Worm (Caenorhabditis elegans) whole organism, young adult: ENCODE measurements around the gene lipl-7.

ENCODE experiments used
- B0019.2 ChIP-seq: fragments of 200-800 bp; sonication (Bioruptor generic); conservative IDR thresholded peaks from 2 replicates; pipeline ENCODE4 v1.3.6; 2022; ENCODE audit warnings: missing genetic modification reagents, missing genetic modification characterization, missing compliant biosample characterization
- B0336.3 ChIP-seq: fragments of 200-800 bp; sonication (Bioruptor generic); IDR thresholded peaks from 2 replicates; pipeline ENCODE4 v1.3.6; 2022; ENCODE audit warnings: missing genetic modification characterization, missing compliant biosample characterization
- F22D6.2 ChIP-seq: sonication (generic microtip); optimal IDR thresholded peaks from 2 replicates; lab custom pipeline; 2016; ENCODE audit warnings: mild to moderate bottlenecking, missing genetic modification characterization, missing compliant biosample characterization
- F37B4.10 ChIP-seq: fragments of 200-800 bp; sonication (Bioruptor generic); IDR thresholded peaks from 2 replicates; pipeline ENCODE4 v1.3.6; 2022; ENCODE audit warnings: missing genetic modification characterization, missing compliant biosample characterization
- F55B11.4 ChIP-seq: sonication (generic microtip); optimal IDR thresholded peaks from 2 replicates; lab custom pipeline; 2016; ENCODE audit warnings: missing compliant biosample characterization, missing genetic modification characterization, borderline replicate concordance; ENCODE audit not compliant: insufficient read depth
- F57C9.4 ChIP-seq: sonication (generic microtip); optimal IDR thresholded peaks from 2 replicates; lab custom pipeline; 2017; ENCODE audit warnings: mild to moderate bottlenecking, missing genetic modification characterization, missing compliant biosample characterization
- K12H6.12 ChIP-seq: fragments of 200-800 bp; sonication (Bioruptor generic); optimal IDR thresholded peaks from 2 replicates; lab custom pipeline; 2018; ENCODE audit warnings: mild to moderate bottlenecking, missing genetic modification characterization, missing compliant biosample characterization
- ZK185.1 ChIP-seq: sonication (generic microtip); optimal IDR thresholded peaks from 2 replicates; lab custom pipeline; 2016; ENCODE audit warnings: mild to moderate bottlenecking, missing genetic modification characterization, missing compliant biosample characterization; ENCODE audit not compliant: poor library complexity, severe bottlenecking
- aptf-2 ChIP-seq: fragments of 200-800 bp; sonication (Bioruptor generic); conservative IDR thresholded peaks from 2 replicates; pipeline ENCODE4 v1.3.6; 2022; ENCODE audit warnings: missing genetic modification reagents, missing genetic modification characterization, missing compliant biosample characterization
- attf-3 ChIP-seq: fragments of 200-800 bp; sonication (Bioruptor generic); conservative IDR thresholded peaks from 2 replicates; pipeline ENCODE4 v1.3.6; 2022; ENCODE audit warnings: missing genetic modification reagents, missing genetic modification characterization, missing compliant biosample characterization
- attf-5 ChIP-seq: fragments of 200-800 bp; sonication (Bioruptor generic); optimal IDR thresholded peaks from 2 replicates; lab custom pipeline; 2018; ENCODE audit warnings: mild to moderate bottlenecking, missing genetic modification characterization, missing compliant biosample characterization
- cebp-1 ChIP-seq, 2 experiments: fragments of 200-800 bp in 1 of 2; sonication (Bioruptor generic) in 1 of 2; sonication (generic microtip) in 1 of 2; IDR thresholded peaks in 1 of 2; optimal IDR thresholded peaks in 1 of 2; 2 replicates each; pipeline versions ENCODE4 v1.3.6 to Lab custom; 2017 to 2022; ENCODE audit warnings: missing compliant biosample characterization in 2 of 2, missing genetic modification characterization in 2 of 2, mild to moderate bottlenecking in 1 of 2, missing genetic modification reagents in 1 of 2, moderate library complexity in 1 of 2
- cebp-2 ChIP-seq: fragments of 200-800 bp; sonication (Bioruptor generic); IDR thresholded peaks from 2 replicates; pipeline ENCODE4 v1.3.6; 2022; ENCODE audit warnings: missing genetic modification characterization, missing compliant biosample characterization
- ceh-100 ChIP-seq: fragments of 200-800 bp; sonication (Bioruptor generic); IDR thresholded peaks from 2 replicates; pipeline ENCODE4 v1.3.6; 2022; ENCODE audit warnings: missing genetic modification reagents, missing genetic modification characterization, missing compliant biosample characterization
- ceh-27 ChIP-seq: fragments of 200-800 bp; sonication (Bioruptor generic); optimal IDR thresholded peaks from 2 replicates; lab custom pipeline; 2018; ENCODE audit warnings: mild to moderate bottlenecking, missing genetic modification characterization, moderate library complexity, missing compliant biosample characterization
- ceh-91 ChIP-seq: fragments of 200-800 bp; sonication (Bioruptor generic); IDR thresholded peaks from 2 replicates; pipeline ENCODE4 v1.3.6; 2022; ENCODE audit warnings: missing genetic modification reagents, missing genetic modification characterization, missing compliant biosample characterization
- ekl-4 ChIP-seq: fragments of 200-800 bp; sonication (Bioruptor generic); IDR thresholded peaks from 2 replicates; pipeline ENCODE4 v1.3.6; 2022; ENCODE audit warnings: missing genetic modification reagents, missing genetic modification characterization, missing compliant biosample characterization
- ets-4 ChIP-seq: fragments of 200-800 bp; sonication (Bioruptor generic); optimal IDR thresholded peaks from 2 replicates; lab custom pipeline; 2018; ENCODE audit warnings: mild to moderate bottlenecking, missing genetic modification characterization, missing compliant biosample characterization
- hmg-1.2 ChIP-seq: fragments of 200-800 bp; sonication (Bioruptor generic); IDR thresholded peaks from 2 replicates; pipeline ENCODE4 v1.3.6; 2022; ENCODE audit warnings: missing genetic modification reagents, missing genetic modification characterization, missing compliant biosample characterization
- hmg-20 ChIP-seq: fragments of 200-800 bp; sonication (Bioruptor generic); IDR thresholded peaks from 2 replicates; pipeline ENCODE4 v1.3.6; 2022; ENCODE audit warnings: missing genetic modification reagents, missing genetic modification characterization, missing compliant biosample characterization
- hrde-1 ChIP-seq: sonication (generic microtip); optimal IDR thresholded peaks from 2 replicates; lab custom pipeline; 2016; ENCODE audit warnings: missing genetic modification characterization, mild to moderate bottlenecking, missing compliant biosample characterization, moderate library complexity, missing genotype, missing genetic modification reagents, borderline replicate concordance
- hsf-1 ChIP-seq: fragments of 200-800 bp; sonication (Bioruptor generic); IDR thresholded peaks from 2 replicates; pipeline ENCODE4 v1.3.6; 2022; ENCODE audit warnings: missing genetic modification reagents, missing genetic modification characterization, missing compliant biosample characterization
- lag-1 ChIP-seq: fragments of 200-800 bp; sonication (Bioruptor generic); IDR thresholded peaks from 2 replicates; pipeline ENCODE4 v1.3.6; 2022; ENCODE audit warnings: missing genetic modification reagents, missing genetic modification characterization, missing compliant biosample characterization
- let-526 ChIP-seq: fragments of 200-800 bp; sonication (Bioruptor generic); IDR thresholded peaks from 2 replicates; pipeline ENCODE4 v1.3.6; 2022; ENCODE audit warnings: missing genetic modification reagents, missing genetic modification characterization, missing compliant biosample characterization
- let-607 ChIP-seq, 2 experiments: fragments of 200-800 bp in 1 of 2; sonication (Bioruptor generic) in 1 of 2; sonication (generic microtip) in 1 of 2; optimal IDR thresholded peaks; 2 replicates each; lab custom pipeline; 2016 to 2018; ENCODE audit warnings: mild to moderate bottlenecking in 2 of 2, missing compliant biosample characterization in 2 of 2, missing genetic modification characterization in 2 of 2, moderate library complexity in 2 of 2, missing genotype in 1 of 2
- lin-26 ChIP-seq: fragments of 200-800 bp; sonication (Bioruptor generic); IDR thresholded peaks from 2 replicates; pipeline ENCODE4 v1.3.6; 2022; ENCODE audit warnings: missing genetic modification reagents, missing genetic modification characterization, missing compliant biosample characterization
- lin-35 ChIP-seq, 3 experiments: fragments of 150-350 bp in 2 of 3; sonication (generic microtip) in 1 of 3; optimal IDR thresholded peaks; 2 replicates each; lab custom pipeline; 2014 to 2018; ENCODE audit warnings: missing biosample characterization in 3 of 3, missing genetic modification characterization in 3 of 3, missing genetic modification reagents in 3 of 3
- lin-40 ChIP-seq: sonication (generic microtip); optimal IDR thresholded peaks from 2 replicates; lab custom pipeline; 2016; ENCODE audit warnings: missing genetic modification characterization, mild to moderate bottlenecking, missing compliant biosample characterization, missing genotype, missing genetic modification reagents
- madf-3 ChIP-seq: fragments of 200-800 bp; sonication (Bioruptor generic); IDR thresholded peaks from 2 replicates; pipeline ENCODE4 v1.3.6; 2022; ENCODE audit warnings: missing genetic modification reagents, missing genetic modification characterization, missing compliant biosample characterization
- madf-6 ChIP-seq: fragments of 200-800 bp; sonication (Bioruptor generic); IDR thresholded peaks from 2 replicates; pipeline ENCODE4 v1.3.6; 2022; ENCODE audit warnings: missing genetic modification reagents, missing genetic modification characterization, missing compliant biosample characterization
- mxl-1 ChIP-seq: sonication (generic microtip); optimal IDR thresholded peaks from 2 replicates; lab custom pipeline; 2016; ENCODE audit warnings: missing genetic modification characterization, missing compliant biosample characterization
- nfya-2 ChIP-seq: fragments of 200-800 bp; sonication (Bioruptor generic); IDR thresholded peaks from 2 replicates; pipeline ENCODE4 v1.3.6; 2022; ENCODE audit warnings: missing genetic modification reagents, missing genetic modification characterization, missing compliant biosample characterization
- nfyb-1 ChIP-seq: fragments of 200-800 bp; sonication (Bioruptor generic); IDR thresholded peaks from 2 replicates; pipeline ENCODE4 v1.3.6; 2022; ENCODE audit warnings: missing genetic modification reagents, missing genetic modification characterization, missing compliant biosample characterization
- nhr-120 ChIP-seq: fragments of 200-800 bp; sonication (Bioruptor generic); IDR thresholded peaks from 2 replicates; pipeline ENCODE4 v1.3.6; 2022; ENCODE audit warnings: missing genetic modification characterization, missing compliant biosample characterization
- nhr-179 ChIP-seq: sonication (generic microtip); optimal IDR thresholded peaks from 2 replicates; lab custom pipeline; 2016; ENCODE audit warnings: mild to moderate bottlenecking, missing genetic modification characterization, missing compliant biosample characterization
- nhr-80 ChIP-seq: sonication (generic microtip); optimal IDR thresholded peaks from 2 replicates; lab custom pipeline; 2016; ENCODE audit warnings: missing genetic modification characterization, missing compliant biosample characterization
- nhr-90 ChIP-seq: sonication (generic microtip); optimal IDR thresholded peaks from 2 replicates; lab custom pipeline; 2016; ENCODE audit warnings: missing genotype, mild to moderate bottlenecking, missing genetic modification characterization, missing compliant biosample characterization
- rcor-1 ChIP-seq: fragments of 200-800 bp; sonication (Bioruptor generic); IDR thresholded peaks from 2 replicates; pipeline ENCODE4 v1.3.6; 2022; ENCODE audit warnings: missing genetic modification reagents, missing genetic modification characterization, missing compliant biosample characterization
- repo-1 ChIP-seq: sonication (generic microtip); optimal IDR thresholded peaks from 2 replicates; lab custom pipeline; 2017; ENCODE audit warnings: mild to moderate bottlenecking, missing genetic modification characterization, missing compliant biosample characterization
- tbp1 ChIP-seq: fragments of 200-800 bp; sonication (Bioruptor generic); optimal IDR thresholded peaks from 2 replicates; lab custom pipeline; 2018; ENCODE audit warnings: mild to moderate bottlenecking, missing genetic modification characterization, missing compliant biosample characterization
- unc-130 ChIP-seq: sonication (generic microtip); optimal IDR thresholded peaks from 2 replicates; lab custom pipeline; 2016; ENCODE audit warnings: missing genetic modification reagents, missing genetic modification characterization, missing compliant biosample characterization
- xnd-1 ChIP-seq: sonication (generic microtip); optimal IDR thresholded peaks from 2 replicates; lab custom pipeline; 2016; ENCODE audit warnings: missing genotype, missing genetic modification reagents, missing genetic modification characterization, missing compliant biosample characterization
- zfh-2 ChIP-seq: fragments of 200-800 bp; sonication (Bioruptor generic); conservative IDR thresholded peaks from 2 replicates; pipeline ENCODE4 v1.3.6; 2022; ENCODE audit warnings: missing genetic modification reagents, missing genetic modification characterization, missing compliant biosample characterization
- ztf-22 ChIP-seq: fragments of 200-800 bp; sonication (Bioruptor generic); optimal IDR thresholded peaks from 2 replicates; lab custom pipeline; 2018; ENCODE audit warnings: mild to moderate bottlenecking, missing genetic modification characterization, moderate library complexity, missing compliant biosample characterization
- ztf-3 ChIP-seq: fragments of 200-800 bp; sonication (Bioruptor generic); optimal IDR thresholded peaks from 2 replicates; lab custom pipeline; 2018; ENCODE audit warnings: mild to moderate bottlenecking, missing genetic modification characterization, missing compliant biosample characterization
- ztf-6 ChIP-seq: fragments of 200-800 bp; sonication (Bioruptor generic); IDR thresholded peaks from 2 replicates; pipeline ENCODE4 v1.3.6; 2022; ENCODE audit warnings: missing genetic modification reagents, missing genetic modification characterization, missing compliant biosample characterization

lipl-7 gene

ce11 chrIV:10245666-10246210 is 4.1 kb upstream of the lipl-7 start, which contains the start of gene F01G10.10 (continued):
- TF ChIP-seq nfyb-1 (GFP tag; lab: Robert Waterston, UW) (peak; percentile 10; the same call in 1 of the 2 replicates), repo-1 (tag; lab: Kevin White, UChicago) (no peak), let-607 (tag; optimal IDR thresholded peaks at IDR 0.05; lab: Kevin White, UChicago) (peak in 1 of 2 experiments; percentile 26), ZK185.1 (no peak), hmg-1.2 (GFP tag; lab: Robert Waterston, UW) (peak; percentile 47), ztf-3 (GFP tag; lab: Kevin White, UChicago) (no peak), ztf-22 (GFP tag; lab: Kevin White, UChicago) (peak; percentile 17), cebp-2 (no peak), ceh-91 (GFP tag; lab: Robert Waterston, UW) (peak; percentile 69; the same call in 1 of the 2 replicates), unc-130 (GFP tag; lab: Kevin White, UChicago) (no peak), lin-26 (GFP tag; lab: Robert Waterston, UW) (peak; percentile 56; the same call in 1 of the 2 replicates), nhr-179 (tag; lab: Kevin White, UChicago) (no peak), madf-3 (GFP tag; lab: Robert Waterston, UW) (peak; percentile 82; the same call in 1 of the 2 replicates), zfh-2 (GFP tag; lab: Robert Waterston, UW) (no peak), ceh-100 (GFP tag; lab: Robert Waterston, UW) (no peak), nhr-120 (GFP tag; lab: Robert Waterston, UW) (no peak), nhr-90 (tag; lab: Kevin White, UChicago) (peak; percentile 8), aptf-2 (GFP tag; lab: Robert Waterston, UW) (no peak), let-526 (GFP tag; lab: Robert Waterston, UW) (no peak), F37B4.10 (GFP tag; lab: Robert Waterston, UW) (0 out of 2 replicates have a peak, but pooled peaks have one; percentile 43), F55B11.4 (no peak), ztf-6 (GFP tag; lab: Robert Waterston, UW) (no peak), F57C9.4 (no peak), B0019.2 (GFP tag; lab: Robert Waterston, UW) (no peak), madf-6 (peak; percentile 74), lag-1 (GFP tag; lab: Robert Waterston, UW) (no peak), ceh-27 (GFP tag; lab: Kevin White, UChicago) (no peak), nfya-2 (no peak), lin-35 (GFP tag; optimal IDR thresholded peaks at IDR 0.05; lab: Kevin White, UChicago) (no peak), B0336.3 (peak; percentile 86), hrde-1 (tag; lab: Kevin White, UChicago) (peak; percentile 72), xnd-1 (tag; lab: Kevin White, UChicago) (no peak), lin-40 (tag; lab: Kevin White, UChicago) (peak; percentile 20), mxl-1 (tag; lab: Kevin White, UChicago) (no peak), hmg-20 (GFP tag; lab: Robert Waterston, UW) (no peak), attf-5 (GFP tag; lab: Kevin White, UChicago) (peak; percentile 3), rcor-1 (GFP tag; lab: Robert Waterston, UW) (peak; percentile 49), K12H6.12 (tag; lab: Kevin White, UChicago) (no peak)
- TF ChIP-seq, all 124 proteins: peak for 39

DNA sequence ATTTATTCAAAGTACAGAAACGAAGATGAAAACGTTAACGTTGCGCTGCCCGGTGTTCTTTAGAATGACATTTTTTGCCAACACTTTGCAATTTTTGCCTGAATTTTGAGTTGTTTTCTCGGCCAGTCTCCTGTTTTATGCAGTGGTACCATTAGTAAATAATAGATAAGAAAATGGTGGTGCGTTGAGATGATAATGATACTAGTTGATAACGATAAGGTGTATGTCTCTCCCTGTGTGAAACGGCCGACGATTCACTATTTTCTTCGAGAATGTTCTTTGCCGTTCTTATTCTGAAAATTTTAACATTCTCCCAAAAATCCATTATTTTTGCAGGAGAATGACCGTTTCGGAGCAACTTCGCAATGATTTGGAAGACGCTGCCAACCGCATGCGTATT is 1.7 kb upstream of the lipl-7 start, which contains the start of gene tkt-1:
TSS of gene tkt-1 (plus strand) at position 337 of the 400 bp plus-strand sequence.
- TF ChIP-seq tbp1 = peak; percentile 10
- TF ChIP-seq hsf-1 (GFP tag; lab: Robert Waterston, UW) = peak; percentile 74
- peak; percentile 74 for TF ChIP-seq nhr-80 (tag; lab: Kevin White, UChicago)
- peak; percentile 26 for TF ChIP-seq ets-4 (GFP tag; lab: Kevin White, UChicago)
- no peak for TF ChIP-seq attf-3 (GFP tag; lab: Robert Waterston, UW)
- TF ChIP-seq F22D6.2 (tag; lab: Kevin White, UChicago) = no peak
- 0 out of 2 replicates have a peak, but pooled peaks have one; percentile 40 for TF ChIP-seq ekl-4 (GFP tag; lab: Robert Waterston, UW)
- TF ChIP-seq cebp-1 (GFP tag; IDR thresholded peaks at IDR 0.05; lab: Robert Waterston, UW) = no peak
- TF ChIP-seq cebp-1 (tag; optimal IDR thresholded peaks at IDR 0.05; lab: Kevin White, UChicago) = peak; percentile 4
